Worm (Caenorhabditis elegans) whole organism, L2 larva: ENCODE measurements around the gene T22C8.3.
A peak's percentile ranks its signal among the peaks of the same experiment; 100 is the strongest.

Source experiments
- C34F6.9 ChIP-seq: fragments of 150-350 bp; optimal IDR thresholded peaks from 2 replicates; lab custom pipeline; 2014; ENCODE audit warnings: missing biosample characterization, missing genetic modification characterization
- F13H6.1 ChIP-seq: sonication (generic microtip); optimal IDR thresholded peaks from 2 replicates; lab custom pipeline; 2016; ENCODE audit warnings: missing genetic modification characterization, missing compliant biosample characterization
- R02D3.7 ChIP-seq: fragments of 150-350 bp; optimal IDR thresholded peaks from 2 replicates; lab custom pipeline; 2014; ENCODE audit warnings: missing biosample characterization, missing genetic modification characterization
- ZK546.5 ChIP-seq: sonication (generic microtip); optimal IDR thresholded peaks from 2 replicates; lab custom pipeline; 2017; ENCODE audit warnings: missing biosample characterization, missing genetic modification characterization
- alr-1 ChIP-seq: fragments of 150-350 bp; optimal IDR thresholded peaks from 2 replicates; lab custom pipeline; 2014; ENCODE audit warnings: missing biosample characterization, missing genetic modification characterization
- ama-1 ChIP-seq: fragments of 150-350 bp; optimal IDR thresholded peaks from 2 replicates; lab custom pipeline; 2018; ENCODE audit warnings: inconsistent platforms
- blmp-1 ChIP-seq: sonication (generic microtip); optimal IDR thresholded peaks from 2 replicates; lab custom pipeline; 2017; ENCODE audit warnings: missing genetic modification characterization, mild to moderate bottlenecking, missing compliant biosample characterization, antibody characterized with exemption, moderate library complexity; ENCODE audit not compliant: insufficient read depth
- ceh-16 ChIP-seq: fragments of 150-350 bp; optimal IDR thresholded peaks from 2 replicates; lab custom pipeline; 2014; ENCODE audit warnings: missing biosample characterization, missing genetic modification characterization
- ceh-82 ChIP-seq: fragments of 150-350 bp; optimal IDR thresholded peaks from 2 replicates; lab custom pipeline; 2014; ENCODE audit warnings: missing biosample characterization, missing genetic modification characterization
- crh-2 ChIP-seq: sonication (generic microtip); optimal IDR thresholded peaks from 2 replicates; lab custom pipeline; 2017; ENCODE audit warnings: missing biosample characterization, missing genetic modification characterization
- dmd-4 ChIP-seq: sonication (generic microtip); optimal IDR thresholded peaks from 2 replicates; lab custom pipeline; 2017; ENCODE audit warnings: missing biosample characterization, missing genetic modification characterization
- egl-27 ChIP-seq: sonication (generic microtip); optimal IDR thresholded peaks from 3 replicates; lab custom pipeline; 2017; ENCODE audit warnings: missing biosample characterization, missing genetic modification reagents, missing genetic modification characterization
- elt-1 ChIP-seq: fragments of 150-350 bp; optimal IDR thresholded peaks from 2 replicates; lab custom pipeline; 2014; ENCODE audit warnings: missing biosample characterization, missing genetic modification characterization
- fos-1 ChIP-seq: fragments of 150-350 bp; optimal IDR thresholded peaks from 2 replicates; lab custom pipeline; 2014; ENCODE audit warnings: missing biosample characterization, missing genetic modification characterization
- gmeb-1 ChIP-seq: fragments of 150-350 bp; optimal IDR thresholded peaks from 2 replicates; lab custom pipeline; 2014; ENCODE audit warnings: missing biosample characterization, missing genetic modification characterization
- lin-11 ChIP-seq: fragments of 150-350 bp; sonication (generic microtip); optimal IDR thresholded peaks from 2 replicates; lab custom pipeline; 2014; ENCODE audit warnings: missing biosample characterization, missing genetic modification characterization, inconsistent platforms, mixed read lengths
- lin-13 ChIP-seq: fragments of 150-350 bp; optimal IDR thresholded peaks from 2 replicates; lab custom pipeline; 2014; ENCODE audit warnings: missing biosample characterization, missing genetic modification reagents, missing genetic modification characterization
- lin-39 ChIP-seq: fragments of 150-350 bp; optimal IDR thresholded peaks from 2 replicates; lab custom pipeline; 2014; ENCODE audit warnings: missing biosample characterization, missing genetic modification reagents, missing genetic modification characterization
- lsy-2 ChIP-seq, 2 experiments: fragments of 150-350 bp in 1 of 2; sonication (generic microtip) in 1 of 2; optimal IDR thresholded peaks; 2 replicates each; lab custom pipeline; 2014 to 2017; ENCODE audit warnings: missing biosample characterization in 2 of 2, missing genetic modification characterization in 2 of 2
- mbf-1 ChIP-seq: sonication (generic microtip); optimal IDR thresholded peaks from 2 replicates; lab custom pipeline; 2017; ENCODE audit warnings: missing biosample characterization, missing genetic modification characterization
- mdl-1 ChIP-seq, 2 experiments: fragments of 150-350 bp in 1 of 2; sonication (generic microtip) in 1 of 2; optimal IDR thresholded peaks; 2 replicates each; lab custom pipeline; 2017; ENCODE audit warnings: missing biosample characterization in 2 of 2, missing genetic modification characterization in 2 of 2
- nhr-10 ChIP-seq: sonication (generic microtip); optimal IDR thresholded peaks from 2 replicates; lab custom pipeline; 2017; ENCODE audit warnings: missing biosample characterization, missing genetic modification characterization
- nhr-11 ChIP-seq: fragments of 150-350 bp; optimal IDR thresholded peaks from 2 replicates; lab custom pipeline; 2014; ENCODE audit warnings: missing biosample characterization, missing genetic modification characterization
- nhr-12 ChIP-seq: fragments of 150-350 bp; optimal IDR thresholded peaks from 2 replicates; lab custom pipeline; 2014; ENCODE audit warnings: missing biosample characterization, missing genetic modification characterization
- nhr-129 ChIP-seq: fragments of 150-350 bp; optimal IDR thresholded peaks from 2 replicates; lab custom pipeline; 2014; ENCODE audit warnings: missing biosample characterization, missing genetic modification characterization
- nhr-21 ChIP-seq: fragments of 150-350 bp; optimal IDR thresholded peaks from 2 replicates; lab custom pipeline; 2014; ENCODE audit warnings: missing biosample characterization, missing genetic modification characterization
- nhr-23 ChIP-seq: fragments of 150-350 bp; optimal IDR thresholded peaks from 2 replicates; lab custom pipeline; 2014; ENCODE audit warnings: missing biosample characterization, missing genetic modification reagents, missing genetic modification characterization
- nhr-237 ChIP-seq: fragments of 150-350 bp; optimal IDR thresholded peaks from 2 replicates; lab custom pipeline; 2014; ENCODE audit warnings: missing biosample characterization, missing genetic modification characterization
- nhr-25 ChIP-seq: fragments of 150-350 bp; sonication (generic microtip); optimal IDR thresholded peaks from 3 replicates; lab custom pipeline; 2014; ENCODE audit warnings: missing biosample characterization, missing genetic modification characterization
- nhr-6 ChIP-seq: fragments of 150-350 bp; optimal IDR thresholded peaks from 2 replicates; lab custom pipeline; 2014; ENCODE audit warnings: missing biosample characterization, missing genetic modification characterization
- sem-4 ChIP-seq: fragments of 150-350 bp; optimal IDR thresholded peaks from 2 replicates; lab custom pipeline; 2014; ENCODE audit warnings: missing biosample characterization, missing genetic modification reagents, missing genetic modification characterization
- skn-1 ChIP-seq: sonication (generic microtip); optimal IDR thresholded peaks from 2 replicates; lab custom pipeline; 2017; ENCODE audit warnings: missing biosample characterization, missing genetic modification characterization
- sma-3 ChIP-seq: sonication (generic microtip); optimal IDR thresholded peaks from 2 replicates; lab custom pipeline; 2016; ENCODE audit warnings: missing genetic modification reagents, missing genetic modification characterization, missing compliant biosample characterization
- sma-9 ChIP-seq, 2 experiments: fragments of 150-350 bp in 1 of 2; sonication (generic microtip) in 1 of 2; optimal IDR thresholded peaks; 2 replicates each; lab custom pipeline; 2014 to 2016; ENCODE audit warnings: missing genetic modification characterization in 2 of 2, mild to moderate bottlenecking in 1 of 2, missing biosample characterization in 1 of 2, missing compliant biosample characterization in 1 of 2, missing genetic modification reagents in 1 of 2, moderate library complexity in 1 of 2
- snpc-4 ChIP-seq: fragments of 150-350 bp; optimal IDR thresholded peaks from 2 replicates; lab custom pipeline; 2014; ENCODE audit warnings: missing biosample characterization, missing genetic modification characterization
- unc-39 ChIP-seq: fragments of 150-350 bp; optimal IDR thresholded peaks from 2 replicates; lab custom pipeline; 2014; ENCODE audit warnings: missing biosample characterization, missing genetic modification characterization
- unc-55 ChIP-seq: fragments of 150-350 bp; sonication (generic microtip); optimal IDR thresholded peaks from 3 replicates; lab custom pipeline; 2014; ENCODE audit warnings: missing biosample characterization, missing genetic modification reagents, missing genetic modification characterization
- unc-62 ChIP-seq: fragments of 150-350 bp; optimal IDR thresholded peaks from 2 replicates; lab custom pipeline; 2014; ENCODE audit warnings: missing biosample characterization, missing genetic modification reagents, missing genetic modification characterization
- zag-1 ChIP-seq: fragments of 150-350 bp; optimal IDR thresholded peaks from 2 replicates; lab custom pipeline; 2014; ENCODE audit warnings: missing biosample characterization, missing genetic modification characterization
- ztf-4 ChIP-seq: fragments of 150-350 bp; optimal IDR thresholded peaks from 2 replicates; lab custom pipeline; 2014; ENCODE audit warnings: missing biosample characterization, missing genetic modification characterization

Gene T22C8.3

ce11 chrII:8610585-8610984 lies 11.2 kb downstream of the T22C8.3 start:
- TF ChIP-seq F13H6.1 (tag; lab: Kevin White, UChicago) (no peak), skn-1 (tag; lab: Kevin White, UChicago) (no peak)
- TF ChIP-seq, all 48 proteins: peak for 0

- TF ChIP-seq ceh-16 (no peak), lin-11 (tag; lab: Kevin White, UChicago) (no peak), R02D3.7 (no peak), alr-1 (tag; lab: Kevin White, UChicago) (no peak), sma-3 (GFP tag; lab: Kevin White, UChicago) (no peak), nhr-23 (no peak), zag-1 (tag; lab: Kevin White, UChicago) (no peak), blmp-1 (no peak)
- TF ChIP-seq, all 48 proteins: peak for 0
Measured at ce11 chrII:8610085-8610484, 11.7 kb downstream of the T22C8.3 start, which contains the start of gene F28C6.9. F28C6.9 (minus strand) TSS chrII:8610185.

ce11 chrII:8607662-8608061 lies 14.1 kb downstream of the T22C8.3 start, which contains the start of gene F28C6.10:
F28C6.10 (plus strand) TSS chrII:8607962.
- TF ChIP-seq gmeb-1 (tag; lab: Kevin White, UChicago) (no peak), nhr-12 (tag; lab: Kevin White, UChicago) (no peak), nhr-10 (tag; lab: Kevin White, UChicago) (no peak), C34F6.9 (no peak), ZK546.5 (tag; lab: Kevin White, UChicago) (no peak), unc-55 (GFP tag; lab: Kevin White, UChicago) (no peak), nhr-237 (tag; lab: Kevin White, UChicago) (no peak), F13H6.1 (tag; lab: Kevin White, UChicago) (no peak), nhr-23 (no peak)

ce11 chrII:8606549-8606948 lies 15.2 kb downstream of the T22C8.3 start, which contains the start of gene F28C6.8:
F28C6.8 (plus strand) TSS chrII:8606849.
- TF ChIP-seq nhr-11 (tag; lab: Kevin White, UChicago) (no peak), sma-9 (GFP tag; optimal IDR thresholded peaks at IDR 0.05; lab: Kevin White, UChicago) (no peak), sma-9 (tag; optimal IDR thresholded peaks at IDR 0.05; lab: Kevin White, UChicago) (no peak), ztf-4 (no peak), nhr-12 (tag; lab: Kevin White, UChicago) (no peak), lin-39 (tag; lab: Kevin White, UChicago) (no peak), unc-55 (GFP tag; lab: Kevin White, UChicago) (no peak), nhr-129 (no peak), fos-1 (tag; lab: Kevin White, UChicago) (no peak), unc-39 (tag; lab: Kevin White, UChicago) (no peak), nhr-21 (no peak), nhr-25 (tag; lab: Kevin White, UChicago) (no peak), ceh-16 (no peak), egl-27 (tag; lab: Kevin White, UChicago) (no peak), lin-11 (tag; lab: Kevin White, UChicago) (no peak), ZK546.5 (tag; lab: Kevin White, UChicago) (no peak), mdl-1 (tag; optimal IDR thresholded peaks at IDR 0.05; lab: Kevin White, UChicago) (no peak), lin-13 (GFP tag; lab: Kevin White, UChicago) (no peak)
- TF ChIP-seq, all 48 proteins: peak for 0

ce11 chrII:8603567-8604359 lies 18.0 kb downstream of the T22C8.3 start, which contains the start of gene suf-1:
suf-1 (plus strand) TSS chrII:8603846.
- TF ChIP-seq sma-9 (GFP tag; optimal IDR thresholded peaks at IDR 0.05; lab: Kevin White, UChicago) (peak; percentile 8), sma-9 (tag; optimal IDR thresholded peaks at IDR 0.05; lab: Kevin White, UChicago) (no peak), C34F6.9 (no peak), elt-1 (tag; lab: Kevin White, UChicago) (no peak), sem-4 (tag; lab: Kevin White, UChicago) (peak; percentile 35), nhr-6 (no peak), snpc-4 (tag; lab: Kevin White, UChicago) (no peak), skn-1 (tag; lab: Kevin White, UChicago) (no peak), ceh-16 (no peak), unc-62 (GFP tag; lab: Kevin White, UChicago) (no peak), ama-1 (lab: Kevin White, UChicago) (no peak), nhr-10 (tag; lab: Kevin White, UChicago) (no peak), gmeb-1 (tag; lab: Kevin White, UChicago) (no peak), unc-39 (tag; lab: Kevin White, UChicago) (no peak), nhr-21 (peak; percentile 35), ztf-4 (no peak), alr-1 (tag; lab: Kevin White, UChicago) (no peak), dmd-4 (tag; lab: Kevin White, UChicago) (no peak), crh-2 (tag; lab: Kevin White, UChicago) (peak; percentile 36), ceh-82 (tag; lab: Kevin White, UChicago) (no peak), lsy-2 (tag; optimal IDR thresholded peaks at IDR 0.05; lab: Kevin White, UChicago) (peak in 1 of 2 experiments; percentile 58), mbf-1 (no peak), lin-13 (GFP tag; lab: Kevin White, UChicago) (peak; percentile 33), R02D3.7 (no peak), fos-1 (tag; lab: Kevin White, UChicago) (peak; percentile 9), nhr-129 (peak; percentile 14), ZK546.5 (tag; lab: Kevin White, UChicago) (no peak), unc-55 (GFP tag; lab: Kevin White, UChicago) (no peak), lin-11 (tag; lab: Kevin White, UChicago) (no peak), zag-1 (tag; lab: Kevin White, UChicago) (no peak)
- TF ChIP-seq, all 48 proteins: peak for 8
